Fruit fly (Drosophila melanogaster) whole organism, prepupa: ENCODE data around the gene CG44476.

Experiments used
- CG10631 ChIP-seq: fragments of 200-800 bp; sonication (Bioruptor generic); optimal IDR thresholded peaks from 2 replicates; lab custom pipeline; 2016; ENCODE audit warnings: missing biosample characterization, missing genetic modification characterization
- CG10669 ChIP-seq: fragments of 200-800 bp; sonication (Bioruptor generic); optimal IDR thresholded peaks from 3 replicates; lab custom pipeline; 2018; ENCODE audit warnings: missing biosample characterization, mild to moderate bottlenecking, missing genetic modification characterization, moderate library complexity
- CG11294 ChIP-seq: fragments of 200-800 bp; sonication (Bioruptor generic); IDR thresholded peaks from 2 replicates; pipeline ENCODE4 v1.3.6; 2022; ENCODE audit warnings: missing biosample characterization, missing genetic modification characterization
- CG11762 ChIP-seq: fragments of 200-800 bp; sonication (Bioruptor generic); optimal IDR thresholded peaks from 3 replicates; lab custom pipeline; 2016; ENCODE audit warnings: missing biosample characterization, missing genetic modification characterization; ENCODE audit not compliant: insufficient read depth
- CG11902 ChIP-seq: fragments of 200-800 bp; sonication (Bioruptor generic); optimal IDR thresholded peaks from 3 replicates; lab custom pipeline; 2016; ENCODE audit warnings: missing biosample characterization, missing genetic modification characterization
- CG15336 ChIP-seq: fragments of 200-800 bp; sonication (Bioruptor generic); IDR thresholded peaks from 2 replicates; pipeline ENCODE4 v1.3.6; 2022; ENCODE audit warnings: missing biosample characterization, missing genetic modification characterization
- CG16779 ChIP-seq: fragments of 200-800 bp; sonication (Bioruptor generic); optimal IDR thresholded peaks from 3 replicates; lab custom pipeline; 2017; ENCODE audit warnings: missing biosample characterization, mild to moderate bottlenecking, missing genetic modification characterization
- CG3032 ChIP-seq: fragments of 200-800 bp; optimal IDR thresholded peaks from 2 replicates; lab custom pipeline; 2019; ENCODE audit warnings: missing biosample characterization, mild to moderate bottlenecking, missing genetic modification characterization, moderate library complexity
- CG34406 ChIP-seq: fragments of 200-800 bp; sonication (Bioruptor generic); optimal IDR thresholded peaks from 3 replicates; lab custom pipeline; 2016; ENCODE audit warnings: missing biosample characterization, missing genetic modification characterization
- CG3919 ChIP-seq: fragments of 200-800 bp; sonication (Bioruptor generic); optimal IDR thresholded peaks from 3 replicates; lab custom pipeline; 2016; ENCODE audit warnings: missing biosample characterization, missing genetic modification characterization
- CG6163 ChIP-seq: fragments of 200-800 bp; sonication (Bioruptor generic); IDR thresholded peaks from 3 replicates; pipeline ENCODE4 v1.3.6; 2022; ENCODE audit warnings: missing biosample characterization, missing genetic modification characterization
- CG6276 ChIP-seq: fragments of 200-800 bp; sonication (Bioruptor generic); optimal IDR thresholded peaks from 2 replicates; lab custom pipeline; 2017; ENCODE audit warnings: missing biosample characterization, mild to moderate bottlenecking, missing genetic modification characterization
- CG6854 ChIP-seq: fragments of 200-800 bp; sonication (Bioruptor generic); optimal IDR thresholded peaks from 2 replicates; lab custom pipeline; 2017; ENCODE audit warnings: missing biosample characterization, mild to moderate bottlenecking, missing genetic modification characterization
- CG7368 ChIP-seq: fragments of 200-800 bp; sonication (Bioruptor generic); optimal IDR thresholded peaks from 3 replicates; lab custom pipeline; 2016; ENCODE audit warnings: missing biosample characterization, missing genetic modification characterization
- CG8119 ChIP-seq: fragments of 200-800 bp; sonication (Bioruptor generic); IDR thresholded peaks from 3 replicates; pipeline ENCODE4 v1.3.6; 2022; ENCODE audit warnings: missing biosample characterization, missing genetic modification characterization
- CG8319 ChIP-seq: fragments of 200-800 bp; sonication (Bioruptor generic); optimal IDR thresholded peaks from 3 replicates; lab custom pipeline; 2016; ENCODE audit warnings: missing biosample characterization, missing genetic modification characterization
- CG8632 ChIP-seq: fragments of 200-800 bp; sonication (Bioruptor generic); optimal IDR thresholded peaks from 3 replicates; lab custom pipeline; 2016; ENCODE audit warnings: missing biosample characterization, missing genetic modification characterization
- CG9139 ChIP-seq: fragments of 200-800 bp; sonication (Bioruptor generic); optimal IDR thresholded peaks from 3 replicates; lab custom pipeline; 2017; ENCODE audit warnings: missing biosample characterization, mild to moderate bottlenecking, missing genetic modification characterization
- Eip75B ChIP-seq: fragments of 200-800 bp; sonication (Bioruptor generic); optimal IDR thresholded peaks from 3 replicates; lab custom pipeline; 2016; ENCODE audit warnings: missing biosample characterization, missing genetic modification characterization
- Eip78C ChIP-seq: fragments of 200-800 bp; sonication (Bioruptor generic); peaks from one replicate; lab custom pipeline; 2016; ENCODE audit warnings: missing biosample characterization, missing genetic modification characterization
- Eip93F ChIP-seq: fragments of 200-800 bp; sonication (Bioruptor generic); optimal IDR thresholded peaks from 2 replicates; lab custom pipeline; 2016; ENCODE audit warnings: missing biosample characterization, mild to moderate bottlenecking, missing genetic modification characterization
- Ets21C ChIP-seq: fragments of 200-800 bp; sonication (Bioruptor generic); optimal IDR thresholded peaks from 3 replicates; lab custom pipeline; 2016; ENCODE audit warnings: missing biosample characterization, missing genetic modification characterization
- Ets96B ChIP-seq: fragments of 200-800 bp; optimal IDR thresholded peaks from 2 replicates; lab custom pipeline; 2019; ENCODE audit warnings: missing biosample characterization, mild to moderate bottlenecking, missing genetic modification characterization, moderate library complexity
- Gug ChIP-seq: fragments of 200-800 bp; sonication (Bioruptor generic); IDR thresholded peaks from 2 replicates; pipeline ENCODE4 v1.3.6; 2022; ENCODE audit warnings: missing biosample characterization, missing genetic modification characterization
- Hr38 ChIP-seq: sonication (Bioruptor generic); optimal IDR thresholded peaks from 2 replicates; lab custom pipeline; 2016; ENCODE audit warnings: missing biosample characterization, missing genetic modification characterization
- Hr4 ChIP-seq: fragments of 200-800 bp; sonication (Bioruptor generic); optimal IDR thresholded peaks from 3 replicates; lab custom pipeline; 2016; ENCODE audit warnings: missing biosample characterization, missing genetic modification characterization
- Lpt ChIP-seq: fragments of 200-800 bp; sonication (Bioruptor generic); optimal IDR thresholded peaks from 3 replicates; lab custom pipeline; 2016; ENCODE audit warnings: missing biosample characterization, missing genetic modification characterization
- Met ChIP-seq: fragments of 200-800 bp; sonication (Bioruptor generic); optimal IDR thresholded peaks from 3 replicates; lab custom pipeline; 2016; ENCODE audit warnings: missing biosample characterization, missing genetic modification characterization
- OdsH ChIP-seq: fragments of 200-800 bp; sonication (Bioruptor generic); optimal IDR thresholded peaks from 3 replicates; lab custom pipeline; 2016; ENCODE audit warnings: missing biosample characterization, missing genetic modification characterization
- Smox ChIP-seq: fragments of 200-800 bp; sonication (Bioruptor generic); optimal IDR thresholded peaks from 3 replicates; lab custom pipeline; 2016; ENCODE audit warnings: missing biosample characterization, missing genetic modification characterization
- Sox102F ChIP-seq: fragments of 200-800 bp; sonication (Bioruptor generic); optimal IDR thresholded peaks from 2 replicates; lab custom pipeline; 2016; ENCODE audit warnings: missing biosample characterization, mild to moderate bottlenecking, missing genetic modification characterization
- achi ChIP-seq: fragments of 200-800 bp; sonication (Bioruptor generic); optimal IDR thresholded peaks from 3 replicates; lab custom pipeline; 2016; ENCODE audit warnings: missing biosample characterization, missing genetic modification characterization
- cyc ChIP-seq: fragments of 200-800 bp; sonication (Bioruptor generic); optimal IDR thresholded peaks from 3 replicates; lab custom pipeline; 2016; ENCODE audit warnings: missing biosample characterization, missing genetic modification characterization
- dsx ChIP-seq: fragments of 200-800 bp; optimal IDR thresholded peaks from 3 replicates; lab custom pipeline; 2019; ENCODE audit warnings: missing biosample characterization, mild to moderate bottlenecking, missing genetic modification characterization, moderate library complexity; ENCODE audit not compliant: poor library complexity, severe bottlenecking
- esn ChIP-seq: fragments of 200-800 bp; sonication (Bioruptor generic); optimal IDR thresholded peaks from 2 replicates; lab custom pipeline; 2016; ENCODE audit warnings: missing biosample characterization, mild to moderate bottlenecking, missing genetic modification characterization, moderate library complexity
- fd59A ChIP-seq: fragments of 200-800 bp; sonication (Bioruptor generic); optimal IDR thresholded peaks from 2 replicates; lab custom pipeline; 2017; ENCODE audit warnings: missing biosample characterization, mild to moderate bottlenecking, missing genetic modification characterization, missing genetic modification reagents
- fkh ChIP-seq: fragments of 200-800 bp; sonication (Bioruptor generic); optimal IDR thresholded peaks from 3 replicates; lab custom pipeline; 2017; ENCODE audit warnings: missing biosample characterization, mild to moderate bottlenecking, missing genetic modification characterization, moderate library complexity
- lz ChIP-seq: fragments of 200-800 bp; sonication (Bioruptor generic); optimal IDR thresholded peaks from 3 replicates; lab custom pipeline; 2016; ENCODE audit warnings: missing biosample characterization, missing genetic modification characterization
- pdm3 ChIP-seq: fragments of 200-800 bp; sonication (Bioruptor generic); optimal IDR thresholded peaks from 3 replicates; lab custom pipeline; 2016; ENCODE audit warnings: missing biosample characterization, missing genetic modification characterization
- spab ChIP-seq: fragments of 200-800 bp; sonication (Bioruptor generic); optimal IDR thresholded peaks from 2 replicates; lab custom pipeline; 2017; ENCODE audit warnings: missing biosample characterization, mild to moderate bottlenecking, missing genetic modification characterization, missing genetic modification reagents
- svp ChIP-seq: fragments of 200-800 bp; sonication (Bioruptor generic); peaks from one replicate; lab custom pipeline; 2016; ENCODE audit warnings: missing biosample characterization, missing genetic modification characterization
- vri ChIP-seq: fragments of 200-800 bp; sonication (Bioruptor generic); optimal IDR thresholded peaks from 3 replicates; lab custom pipeline; 2016; ENCODE audit warnings: missing biosample characterization, mild to moderate bottlenecking, missing genetic modification characterization

The CG44476 gene

dm6 chr2L:18136427-18136857 is 23.5 kb upstream of the CG44476 start:
- no peak for TF ChIP-seq spab (GFP tag; lab: Kevin White, UChicago)
- peak; percentile 95 for TF ChIP-seq fkh (GFP tag; lab: Kevin White, UChicago)
- TF ChIP-seq Eip78C = peak; percentile 49

dm6 chr2L:18134615-18135014 is 21.6 kb upstream of the CG44476 start:
- TF ChIP-seq svp (GFP tag; lab: Kevin White, UChicago) = peak; percentile 87
- TF ChIP-seq vri (GFP tag; lab: Kevin White, UChicago) = peak; percentile 40
- no peak for TF ChIP-seq CG10631 (GFP tag; lab: Kevin White, UChicago)
- peak; percentile 29 for TF ChIP-seq Eip78C
- no peak for TF ChIP-seq CG6163 (GFP tag; lab: Robert Waterston, UW)

dm6 chr2L:18125649-18126048 is 12.7 kb upstream of the CG44476 start, which contains the start of gene Grl36b:
Gene Grl36b (minus strand): TSS chr2L:18125749.
- TF ChIP-seq svp (GFP tag; lab: Kevin White, UChicago) (no peak), pdm3 (GFP tag; lab: Kevin White, UChicago) (no peak), Sox102F (GFP tag; lab: Kevin White, UChicago) (no peak), fd59A (GFP tag; lab: Kevin White, UChicago) (no peak), achi (GFP tag; lab: Kevin White, UChicago) (no peak)
- TF ChIP-seq, all 60 proteins: peak for 0

- TF ChIP-seq CG8119 (GFP tag; lab: Robert Waterston, UW) = no peak
- TF ChIP-seq CG11902 (GFP tag; lab: Kevin White, UChicago) = no peak
- no peak for TF ChIP-seq CG15336
- TF ChIP-seq svp (GFP tag; lab: Kevin White, UChicago) = peak; percentile 84
- no peak for TF ChIP-seq CG8319 (GFP tag; lab: Kevin White, UChicago)
- no peak for TF ChIP-seq Smox (GFP tag; lab: Kevin White, UChicago)
- TF ChIP-seq CG7368 (GFP tag; lab: Kevin White, UChicago) = no peak
- TF ChIP-seq fkh (GFP tag; lab: Kevin White, UChicago) = no peak
- no peak for TF ChIP-seq Hr38 (GFP tag; lab: Kevin White, UChicago)
These were observed 9.9 kb upstream of the CG44476 start for dm6 chr2L:18122920-18123319.

- TF ChIP-seq CG11762 = peak; percentile 40
- peak; percentile 74 for TF ChIP-seq CG6276
- no peak for TF ChIP-seq vri (GFP tag; lab: Kevin White, UChicago)
- TF ChIP-seq CG9139 = peak; percentile 47
- peak; percentile 52 for TF ChIP-seq Lpt (GFP tag; lab: Kevin White, UChicago)
- TF ChIP-seq CG16779 = peak; percentile 55
- TF ChIP-seq CG7368 (GFP tag; lab: Kevin White, UChicago) = no peak
- TF ChIP-seq esn = no peak
- peak; percentile 58 for TF ChIP-seq fd59A (GFP tag; lab: Kevin White, UChicago)
- TF ChIP-seq CG3032 (tag; lab: Kevin White, UChicago) = peak; percentile 73
- TF ChIP-seq CG34406 (GFP tag; lab: Kevin White, UChicago) = peak; percentile 19
- TF ChIP-seq Eip93F (GFP tag; lab: Kevin White, UChicago) = no peak
- TF ChIP-seq Gug = peak; percentile 52
- peak; percentile 21 for TF ChIP-seq lz (GFP tag; lab: Kevin White, UChicago)
- TF ChIP-seq CG3919 (GFP tag; lab: Kevin White, UChicago) = peak; percentile 52
- peak; percentile 54; the same call in 1 of the 2 replicates for TF ChIP-seq CG11294
- TF ChIP-seq dsx (GFP tag; lab: Kevin White, UChicago) = peak; percentile 37
- TF ChIP-seq Met = peak; percentile 3
- peak; percentile 57 for TF ChIP-seq CG10669
- TF ChIP-seq Sox102F (GFP tag; lab: Kevin White, UChicago) = peak; percentile 12
- TF ChIP-seq Ets21C (GFP tag; lab: Kevin White, UChicago) = no peak
- TF ChIP-seq Ets96B (tag; lab: Kevin White, UChicago) = peak; percentile 79
- TF ChIP-seq cyc (GFP tag; lab: Kevin White, UChicago) = peak; percentile 21
- TF ChIP-seq Eip75B (GFP tag; lab: Kevin White, UChicago) = no peak
- TF ChIP-seq Smox (GFP tag; lab: Kevin White, UChicago) = no peak
- no peak for TF ChIP-seq fkh (GFP tag; lab: Kevin White, UChicago)
- peak; percentile 32 for TF ChIP-seq Hr4
- peak; percentile 34 for TF ChIP-seq CG8632 (GFP tag; lab: Kevin White, UChicago)
- no peak for TF ChIP-seq CG6854
- peak; percentile 75 for TF ChIP-seq OdsH
- peak; percentile 47 for TF ChIP-seq CG10631 (GFP tag; lab: Kevin White, UChicago)
- no peak for TF ChIP-seq svp (GFP tag; lab: Kevin White, UChicago)
- TF ChIP-seq CG8319 (GFP tag; lab: Kevin White, UChicago) = no peak
- peak; percentile 51; the same call in 1 of the 3 replicates for TF ChIP-seq CG6163 (GFP tag; lab: Robert Waterston, UW)
These were observed 9.2 kb upstream of the CG44476 start for dm6 chr2L:18122231-18122551.
